Worm (Caenorhabditis elegans): Measurements from ENCODE around the gene C29E4.12.

- no peak for TF ChIP-seq him-1 (tag; optimal IDR thresholded peaks at IDR 0.05)
- no peak for TF ChIP-seq dao-5 (tag; optimal IDR thresholded peaks at IDR 0.05)
- TF ChIP-seq W03F9.2 (tag; optimal IDR thresholded peaks at IDR 0.05): no peak
These were observed 7.9 kb downstream of the C29E4.12 start, which contains the start of gene col-90 for ce11 chrIII:7948802-7949201.

Data from whole organism, L4/young adult.